Fruit fly (Drosophila melanogaster): ENCODE data around the gene CG5614.
A peak's percentile ranks its signal among the peaks of the same experiment; 100 is the strongest.

CG5614 gene

dm6 chr3R:15762815-15763214, 16.8 kb upstream of the CG5614 start, which contains the start of gene CG12784:
Gene CG12784, plus strand, starts transcription at chr3R:15763115.
- TF ChIP-seq Jra (GFP tag; optimal IDR thresholded peaks at IDR 0.05), result no peak
- no peak for TF ChIP-seq dl (GFP tag; optimal IDR thresholded peaks at IDR 0.05; ENCODE audit: insufficient read depth in 1 of 2, partially characterized antibody in 2 of 2)
- no peak for TF ChIP-seq ey (GFP tag; optimal IDR thresholded peaks at IDR 0.05)
- TF ChIP-seq br (GFP tag; optimal IDR thresholded peaks at IDR 0.05), result no peak
- TF ChIP-seq CG9705 (GFP tag; optimal IDR thresholded peaks at IDR 0.05), result no peak
- TF ChIP-seq sv (GFP tag; optimal IDR thresholded peaks at IDR 0.05), result no peak
- no peak for TF ChIP-seq fru (GFP tag; optimal IDR thresholded peaks at IDR 0.05)
- no peak for TF ChIP-seq Dfd (GFP tag; optimal IDR thresholded peaks at IDR 0.05)
- no peak for TF ChIP-seq sage (GFP tag; optimal IDR thresholded peaks at IDR 0.05)
- TF ChIP-seq dmrt93B (GFP tag; optimal IDR thresholded peaks at IDR 0.05), result no peak
- no peak for TF ChIP-seq h (GFP tag; optimal IDR thresholded peaks at IDR 0.05)

DNA sequence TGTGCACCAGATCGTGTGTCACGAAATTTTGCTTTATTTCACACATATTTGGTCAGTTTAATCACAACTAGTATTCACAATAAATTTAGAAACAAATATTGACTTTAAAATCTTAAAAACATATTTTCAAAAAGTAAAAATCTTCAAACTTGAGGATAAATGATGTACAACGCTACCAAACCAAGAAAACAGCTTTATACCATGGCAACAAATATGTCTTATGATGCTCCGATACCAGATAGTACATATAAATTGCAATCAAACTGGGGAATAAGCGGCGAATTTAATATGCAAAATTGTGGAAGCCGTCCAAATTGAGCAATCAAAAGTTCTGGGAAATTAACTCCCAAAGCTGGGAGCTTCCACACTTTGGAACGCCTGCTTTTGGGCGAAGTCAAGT, 12.3 kb upstream of the CG5614 start, which contains the start of gene CG5623:
TSS of gene CG5623 (minus strand) at position 101 of the 400 bp plus-strand sequence.
- TF ChIP-seq sage (GFP tag; optimal IDR thresholded peaks at IDR 0.05), result no peak
- TF ChIP-seq sv (GFP tag; optimal IDR thresholded peaks at IDR 0.05), result no peak
- TF ChIP-seq Abd-B (GFP tag; optimal IDR thresholded peaks at IDR 0.05), result no peak
- no peak for TF ChIP-seq Dif (GFP tag; optimal IDR thresholded peaks at IDR 0.05; ENCODE audit: partially characterized antibody)
- TF ChIP-seq tai (GFP tag; optimal IDR thresholded peaks at IDR 0.05), result no peak
- TF ChIP-seq CrebA (GFP tag; optimal IDR thresholded peaks at IDR 0.05; ENCODE audit: borderline replicate concordance), result no peak
- TF ChIP-seq CG9705 (GFP tag; optimal IDR thresholded peaks at IDR 0.05), result no peak
- TF ChIP-seq foxo (GFP tag; optimal IDR thresholded peaks at IDR 0.05), result no peak
- no peak for TF ChIP-seq Hr78 (GFP tag; optimal IDR thresholded peaks at IDR 0.05)
- no peak for TF ChIP-seq Mio (GFP tag; optimal IDR thresholded peaks at IDR 0.05)
- no peak for TF ChIP-seq pan (optimal IDR thresholded peaks at IDR 0.05)
- TF ChIP-seq Hr83 (GFP tag; optimal IDR thresholded peaks at IDR 0.05; ENCODE audit: poor library complexity, severe bottlenecking), result no peak
- TF ChIP-seq jim (GFP tag; optimal IDR thresholded peaks at IDR 0.05), result no peak
- no peak for TF ChIP-seq ey (GFP tag; optimal IDR thresholded peaks at IDR 0.05)
- no peak for TF ChIP-seq Hnf4 (GFP tag; optimal IDR thresholded peaks at IDR 0.05)
- no peak for TF ChIP-seq fru (GFP tag; optimal IDR thresholded peaks at IDR 0.05)
- TF ChIP-seq usp (GFP tag; optimal IDR thresholded peaks at IDR 0.05), result no peak
- TF ChIP-seq rgr (GFP tag; optimal IDR thresholded peaks at IDR 0.05), result no peak

dm6 chr3R:15768900-15769299, 10.7 kb upstream of the CG5614 start:
- TF ChIP-seq Dfd (GFP tag; optimal IDR thresholded peaks at IDR 0.05), result peak; percentile 51
- no peak for TF ChIP-seq h (GFP tag; optimal IDR thresholded peaks at IDR 0.05)

dm6 chr3R:15774128-15774527, 5.5 kb upstream of the CG5614 start, which contains the start of gene Ttc26:
Gene Ttc26, plus strand, starts transcription at chr3R:15774416.
- TF ChIP-seq GATAd (GFP tag; optimal IDR thresholded peaks at IDR 0.05), result no peak

DNA sequence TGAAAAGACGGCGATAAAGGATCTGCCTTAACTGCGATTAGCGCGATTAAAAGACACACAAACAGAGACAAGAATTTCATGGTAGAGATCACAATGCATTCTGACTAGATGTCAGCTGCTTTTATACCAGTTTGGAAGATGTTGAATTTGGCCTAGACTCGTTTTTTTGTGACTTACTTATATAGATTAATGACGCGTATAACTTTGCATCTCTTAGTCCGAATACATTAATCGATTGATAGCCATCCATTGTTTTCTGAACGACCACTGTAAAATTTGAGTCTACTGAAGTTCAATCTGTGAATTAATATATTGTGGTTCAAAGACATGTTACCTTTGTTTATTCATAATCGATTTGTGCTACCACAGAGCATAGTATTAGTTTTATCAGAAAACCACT, 4.4 kb upstream of the CG5614 start, which contains the start of gene CG45207:
TSS of gene CG45207 (minus strand) at position 101 of the 400 bp plus-strand sequence.
- TF ChIP-seq usp (GFP tag; optimal IDR thresholded peaks at IDR 0.05) (no peak), rgr (GFP tag; optimal IDR thresholded peaks at IDR 0.05) (no peak), Jra (GFP tag; optimal IDR thresholded peaks at IDR 0.05) (no peak), woc (GFP tag; optimal IDR thresholded peaks at IDR 0.05) (no peak), GATAd (GFP tag; optimal IDR thresholded peaks at IDR 0.05) (no peak), pan (optimal IDR thresholded peaks at IDR 0.05) (no peak)

DNA sequence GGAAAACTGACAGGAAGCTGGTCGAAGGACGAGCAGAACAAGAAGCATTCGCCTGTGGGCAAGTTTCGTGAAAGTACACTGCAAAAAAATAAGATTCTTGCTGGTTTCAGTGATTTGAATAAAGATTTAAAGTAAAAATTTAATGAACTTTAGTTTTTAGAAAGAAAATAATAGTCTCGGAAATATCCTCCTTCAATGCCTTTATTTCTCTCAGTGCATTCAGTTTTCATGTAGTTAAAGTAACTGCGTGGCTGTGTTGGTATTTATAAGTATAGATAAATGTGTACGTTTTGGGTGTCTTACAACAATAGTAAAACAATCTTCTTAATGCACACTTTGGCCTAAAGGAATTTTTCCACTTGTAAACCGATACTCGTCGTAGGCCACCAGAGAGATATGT, 4.7 kb downstream of the CG5614 start:
- TF ChIP-seq Mio (GFP tag; optimal IDR thresholded peaks at IDR 0.05) (no peak), CG9705 (GFP tag; optimal IDR thresholded peaks at IDR 0.05) (no peak), psq (GFP tag; optimal IDR thresholded peaks at IDR 0.05) (no peak), Myc (optimal IDR thresholded peaks at IDR 0.05) (no peak), jim (GFP tag; optimal IDR thresholded peaks at IDR 0.05) (no peak), Vsx2 (GFP tag; optimal IDR thresholded peaks at IDR 0.05; ENCODE audit: partially characterized antibody) (no peak), brk (GFP tag; optimal IDR thresholded peaks at IDR 0.05) (no peak), br (GFP tag; optimal IDR thresholded peaks at IDR 0.05) (no peak), fru (GFP tag; optimal IDR thresholded peaks at IDR 0.05) (no peak), HLH106 (tag; optimal IDR thresholded peaks at IDR 0.05) (no peak), dsf (GFP tag; optimal IDR thresholded peaks at IDR 0.05; ENCODE audit: borderline replicate concordance) (no peak), Rel (GFP tag; optimal IDR thresholded peaks at IDR 0.05) (no peak), Rel (tag; optimal IDR thresholded peaks at IDR 0.05) (no peak), woc (GFP tag; optimal IDR thresholded peaks at IDR 0.05) (no peak), ey (GFP tag; optimal IDR thresholded peaks at IDR 0.05) (no peak), GATAd (GFP tag; optimal IDR thresholded peaks at IDR 0.05) (no peak), Hnf4 (GFP tag; optimal IDR thresholded peaks at IDR 0.05) (no peak), Abd-B (GFP tag; optimal IDR thresholded peaks at IDR 0.05) (no peak), tai (GFP tag; optimal IDR thresholded peaks at IDR 0.05) (no peak), dl (GFP tag; optimal IDR thresholded peaks at IDR 0.05; ENCODE audit: insufficient read depth in 1 of 2, partially characterized antibody in 2 of 2) (no peak), Hr83 (GFP tag; optimal IDR thresholded peaks at IDR 0.05; ENCODE audit: poor library complexity, severe bottlenecking) (no peak)

Data from whole organism, wandering third instar larva.